Fruit fly (Drosophila melanogaster): ENCODE measurements around the gene tey.

The tey gene

DNA sequence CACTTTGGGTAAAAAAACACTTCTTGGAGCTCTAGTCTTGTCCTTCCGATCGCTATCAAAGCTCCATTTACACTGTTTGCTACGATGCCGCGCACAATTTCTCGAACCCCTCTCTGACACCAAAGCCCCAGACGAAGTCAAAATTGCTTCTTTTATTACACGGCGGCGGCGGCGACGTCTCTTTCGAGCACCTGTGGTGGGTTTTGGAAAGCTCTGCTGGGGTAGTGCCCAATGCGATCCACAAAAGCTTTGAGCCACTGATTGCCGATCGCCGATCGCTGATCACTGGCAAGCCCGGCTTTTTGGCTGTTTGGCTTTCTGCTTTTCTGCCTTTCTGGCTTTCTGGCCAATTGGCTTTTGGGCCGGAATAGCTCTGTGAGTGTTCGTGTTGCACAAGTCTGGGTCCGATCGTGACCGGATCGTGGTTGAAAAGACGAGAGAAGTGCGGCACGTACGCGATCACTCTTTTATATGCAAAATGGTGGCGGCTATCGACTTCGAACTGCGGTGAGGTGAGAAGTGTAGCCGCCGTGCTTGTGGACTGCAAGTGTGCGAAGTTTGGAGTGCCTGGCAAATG is 43.8 kb upstream of the tey start, which contains the start of gene serp (continued):
- TF ChIP-seq CG5953 (GFP tag; IDR thresholded peaks at IDR 0.05) (no peak), CG32532 (GFP tag; IDR thresholded peaks at IDR 0.05) (peak; percentile 8; the same call in 1 of the 2 replicates), CG3995 (GFP tag; optimal IDR thresholded peaks at IDR 0.05) (peak; percentile 33), lov (optimal IDR thresholded peaks at IDR 0.05) (no peak), lov (GFP tag; IDR thresholded peaks at IDR 0.05) (0 out of 3 replicates have a peak, but pooled peaks have one; percentile 10), CG6175 (GFP tag; IDR thresholded peaks at IDR 0.05) (peak; percentile 66; the same call in 1 of the 3 replicates), pnt (GFP tag; optimal IDR thresholded peaks at IDR 0.05) (no peak), CG6272 (GFP tag; IDR thresholded peaks at IDR 0.05) (no peak), z (GFP tag; IDR thresholded peaks at IDR 0.05) (no peak), Ets65A (GFP tag) (no peak), dmrt11E (tag; optimal IDR thresholded peaks at IDR 0.05) (no peak), Deaf1 (tag; optimal IDR thresholded peaks at IDR 0.05) (peak; percentile 71), emc (GFP tag; optimal IDR thresholded peaks at IDR 0.05) (no peak), ro (GFP tag; IDR thresholded peaks at IDR 0.05) (no peak), abd-A (tag; optimal IDR thresholded peaks at IDR 0.05) (peak; percentile 1), kni (GFP tag; optimal IDR thresholded peaks at IDR 0.05) (peak; percentile 76), vvl (GFP tag; IDR thresholded peaks at IDR 0.05) (0 out of 2 replicates have a peak, but pooled peaks have one; percentile 32), gfzf (GFP tag; optimal IDR thresholded peaks at IDR 0.05) (no peak), Ravus (GFP tag; IDR thresholded peaks at IDR 0.05) (no peak), Nf-YB (GFP tag; optimal IDR thresholded peaks at IDR 0.05) (peak; percentile 28), CG4404 (GFP tag; IDR thresholded peaks at IDR 0.05) (0 out of 2 replicates have a peak, but pooled peaks have one; percentile 14), CG8924 (tag; optimal IDR thresholded peaks at IDR 0.05) (no peak)

DNA sequence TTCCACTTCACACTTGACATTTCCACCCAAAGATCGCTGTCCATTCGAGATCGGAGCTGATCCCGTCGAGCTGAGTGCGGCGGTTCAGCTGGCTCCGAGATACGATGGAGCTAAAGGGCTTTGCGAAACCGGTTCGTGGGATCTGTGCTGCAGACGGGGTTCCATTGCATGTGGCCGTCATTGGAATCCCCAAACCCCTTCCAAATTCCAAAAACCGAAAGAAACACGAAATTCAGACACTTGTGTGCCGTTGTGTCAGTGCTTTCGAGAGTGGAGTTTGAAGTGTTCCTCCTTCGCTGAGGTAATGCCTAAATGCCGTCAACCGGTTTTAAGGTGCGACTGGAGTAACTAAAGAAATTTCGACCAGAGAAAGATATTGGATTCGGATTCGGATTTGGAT is 41.0 kb upstream of the tey start:
- no peak for TF ChIP-seq Med (GFP tag)
- TF ChIP-seq sr (GFP tag; IDR thresholded peaks at IDR 0.05) = 0 out of 3 replicates have a peak, but pooled peaks have one; percentile 38
- TF ChIP-seq CG10654 (GFP tag; optimal IDR thresholded peaks at IDR 0.05) = no peak
- TF ChIP-seq sd (tag; optimal IDR thresholded peaks at IDR 0.05) = peak; percentile 50
- no peak for TF ChIP-seq CG2120 (GFP tag; optimal IDR thresholded peaks at IDR 0.05)
- 0 out of 4 replicates have a peak, but pooled peaks have one; percentile 14 for TF ChIP-seq chinmo (GFP tag; IDR thresholded peaks at IDR 0.05; ENCODE audit: partially characterized antibody)
- peak; percentile 38 for TF ChIP-seq CG15269 (tag; optimal IDR thresholded peaks at IDR 0.05)
- no peak for TF ChIP-seq CG8359 (GFP tag; optimal IDR thresholded peaks at IDR 0.05; ENCODE audit: borderline replicate concordance)
- no peak for TF ChIP-seq CG18764 (GFP tag; optimal IDR thresholded peaks at IDR 0.05)
- peak; percentile 65 for TF ChIP-seq Ets65A (GFP tag)
- TF ChIP-seq vvl (GFP tag; IDR thresholded peaks at IDR 0.05) = no peak
- TF ChIP-seq CG7987 (GFP tag; optimal IDR thresholded peaks at IDR 0.05) = no peak
- no peak for TF ChIP-seq pho (GFP tag; optimal IDR thresholded peaks at IDR 0.05)
- no peak for TF ChIP-seq croc (GFP tag; conservative IDR thresholded peaks at IDR 0.05)

- no peak for TF ChIP-seq CG33213 (GFP tag; optimal IDR thresholded peaks at IDR 0.05)
- TF ChIP-seq CG9932 (GFP tag; IDR thresholded peaks at IDR 0.05) = peak; percentile 49
- no peak for TF ChIP-seq tin (GFP tag; optimal IDR thresholded peaks at IDR 0.05)
- no peak for TF ChIP-seq dati (GFP tag; IDR thresholded peaks at IDR 0.05)
Measured at dm6 chr3L:19703323-19703722, 39.4 kb upstream of the tey start.
